Fruit fly (Drosophila melanogaster) whole organism, prepupa: Measurements from ENCODE around the gene RanBP3.

Experiments
- Blimp-1 ChIP-seq: fragments of 200-800 bp; sonication (Bioruptor generic); optimal IDR thresholded peaks from 3 replicates; lab custom pipeline; 2017; ENCODE audit warnings: missing biosample characterization, missing genetic modification characterization, mild to moderate bottlenecking, moderate library complexity, missing genetic modification reagents
- CG10669 ChIP-seq: fragments of 200-800 bp; sonication (Bioruptor generic); optimal IDR thresholded peaks from 3 replicates; lab custom pipeline; 2018; ENCODE audit warnings: missing biosample characterization, mild to moderate bottlenecking, missing genetic modification characterization, moderate library complexity
- CG11762 ChIP-seq: fragments of 200-800 bp; sonication (Bioruptor generic); optimal IDR thresholded peaks from 3 replicates; lab custom pipeline; 2016; ENCODE audit warnings: missing biosample characterization, missing genetic modification characterization; ENCODE audit not compliant: insufficient read depth
- CG11902 ChIP-seq: fragments of 200-800 bp; sonication (Bioruptor generic); optimal IDR thresholded peaks from 3 replicates; lab custom pipeline; 2016; ENCODE audit warnings: missing biosample characterization, missing genetic modification characterization
- CG15336 ChIP-seq: fragments of 200-800 bp; sonication (Bioruptor generic); IDR thresholded peaks from 2 replicates; pipeline ENCODE4 v1.3.6; 2022; ENCODE audit warnings: missing biosample characterization, missing genetic modification characterization
- CG1621 ChIP-seq: fragments of 200-800 bp; sonication (Bioruptor generic); optimal IDR thresholded peaks from 3 replicates; lab custom pipeline; 2018; ENCODE audit warnings: missing biosample characterization, mild to moderate bottlenecking, missing genetic modification characterization
- CG16779 ChIP-seq: fragments of 200-800 bp; sonication (Bioruptor generic); optimal IDR thresholded peaks from 3 replicates; lab custom pipeline; 2017; ENCODE audit warnings: missing biosample characterization, mild to moderate bottlenecking, missing genetic modification characterization
- CG3032 ChIP-seq: fragments of 200-800 bp; optimal IDR thresholded peaks from 2 replicates; lab custom pipeline; 2019; ENCODE audit warnings: missing biosample characterization, mild to moderate bottlenecking, missing genetic modification characterization, moderate library complexity
- CG31627 ChIP-seq: fragments of 200-800 bp; sonication (Bioruptor generic); optimal IDR thresholded peaks from 3 replicates; lab custom pipeline; 2016; ENCODE audit warnings: missing biosample characterization, missing genetic modification characterization
- CG32006 ChIP-seq: fragments of 200-800 bp; sonication (Bioruptor generic); optimal IDR thresholded peaks from 3 replicates; lab custom pipeline; 2017; ENCODE audit warnings: missing biosample characterization, mild to moderate bottlenecking, missing genetic modification characterization
- CG34406 ChIP-seq: fragments of 200-800 bp; sonication (Bioruptor generic); optimal IDR thresholded peaks from 3 replicates; lab custom pipeline; 2016; ENCODE audit warnings: missing biosample characterization, missing genetic modification characterization
- CG3919 ChIP-seq: fragments of 200-800 bp; sonication (Bioruptor generic); optimal IDR thresholded peaks from 3 replicates; lab custom pipeline; 2016; ENCODE audit warnings: missing biosample characterization, missing genetic modification characterization
- CG6163 ChIP-seq: fragments of 200-800 bp; sonication (Bioruptor generic); IDR thresholded peaks from 3 replicates; pipeline ENCODE4 v1.3.6; 2022; ENCODE audit warnings: missing biosample characterization, missing genetic modification characterization
- CG6276 ChIP-seq: fragments of 200-800 bp; sonication (Bioruptor generic); optimal IDR thresholded peaks from 2 replicates; lab custom pipeline; 2017; ENCODE audit warnings: missing biosample characterization, mild to moderate bottlenecking, missing genetic modification characterization
- CG6808 ChIP-seq: fragments of 200-800 bp; sonication (Bioruptor generic); optimal IDR thresholded peaks from 3 replicates; lab custom pipeline; 2017; ENCODE audit warnings: missing biosample characterization, missing genetic modification characterization, mild to moderate bottlenecking, moderate library complexity, missing genetic modification reagents
- CG6854 ChIP-seq: fragments of 200-800 bp; sonication (Bioruptor generic); optimal IDR thresholded peaks from 2 replicates; lab custom pipeline; 2017; ENCODE audit warnings: missing biosample characterization, mild to moderate bottlenecking, missing genetic modification characterization
- CG7368 ChIP-seq: fragments of 200-800 bp; sonication (Bioruptor generic); optimal IDR thresholded peaks from 3 replicates; lab custom pipeline; 2016; ENCODE audit warnings: missing biosample characterization, missing genetic modification characterization
- CG8119 ChIP-seq: fragments of 200-800 bp; sonication (Bioruptor generic); IDR thresholded peaks from 3 replicates; pipeline ENCODE4 v1.3.6; 2022; ENCODE audit warnings: missing biosample characterization, missing genetic modification characterization
- CG8319 ChIP-seq: fragments of 200-800 bp; sonication (Bioruptor generic); optimal IDR thresholded peaks from 3 replicates; lab custom pipeline; 2016; ENCODE audit warnings: missing biosample characterization, missing genetic modification characterization
- CG9139 ChIP-seq: fragments of 200-800 bp; sonication (Bioruptor generic); optimal IDR thresholded peaks from 3 replicates; lab custom pipeline; 2017; ENCODE audit warnings: missing biosample characterization, mild to moderate bottlenecking, missing genetic modification characterization
- Eip93F ChIP-seq: fragments of 200-800 bp; sonication (Bioruptor generic); optimal IDR thresholded peaks from 2 replicates; lab custom pipeline; 2016; ENCODE audit warnings: missing biosample characterization, mild to moderate bottlenecking, missing genetic modification characterization
- Ets21C ChIP-seq: fragments of 200-800 bp; sonication (Bioruptor generic); optimal IDR thresholded peaks from 3 replicates; lab custom pipeline; 2016; ENCODE audit warnings: missing biosample characterization, missing genetic modification characterization
- Ets96B ChIP-seq: fragments of 200-800 bp; optimal IDR thresholded peaks from 2 replicates; lab custom pipeline; 2019; ENCODE audit warnings: missing biosample characterization, mild to moderate bottlenecking, missing genetic modification characterization, moderate library complexity
- Hr39 ChIP-seq: fragments of 200-800 bp; sonication (Bioruptor generic); optimal IDR thresholded peaks from 2 replicates; lab custom pipeline; 2016; ENCODE audit warnings: missing biosample characterization, missing genetic modification characterization
- Hr4 ChIP-seq: fragments of 200-800 bp; sonication (Bioruptor generic); optimal IDR thresholded peaks from 3 replicates; lab custom pipeline; 2016; ENCODE audit warnings: missing biosample characterization, missing genetic modification characterization
- OdsH ChIP-seq: fragments of 200-800 bp; sonication (Bioruptor generic); optimal IDR thresholded peaks from 3 replicates; lab custom pipeline; 2016; ENCODE audit warnings: missing biosample characterization, missing genetic modification characterization
- Smox ChIP-seq: fragments of 200-800 bp; sonication (Bioruptor generic); optimal IDR thresholded peaks from 3 replicates; lab custom pipeline; 2016; ENCODE audit warnings: missing biosample characterization, missing genetic modification characterization
- Sox102F ChIP-seq: fragments of 200-800 bp; sonication (Bioruptor generic); optimal IDR thresholded peaks from 2 replicates; lab custom pipeline; 2016; ENCODE audit warnings: missing biosample characterization, mild to moderate bottlenecking, missing genetic modification characterization
- achi ChIP-seq: fragments of 200-800 bp; sonication (Bioruptor generic); optimal IDR thresholded peaks from 3 replicates; lab custom pipeline; 2016; ENCODE audit warnings: missing biosample characterization, missing genetic modification characterization
- cyc ChIP-seq: fragments of 200-800 bp; sonication (Bioruptor generic); optimal IDR thresholded peaks from 3 replicates; lab custom pipeline; 2016; ENCODE audit warnings: missing biosample characterization, missing genetic modification characterization
- dac ChIP-seq: fragments of 200-800 bp; sonication (Bioruptor generic); optimal IDR thresholded peaks from 2 replicates; lab custom pipeline; 2017; ENCODE audit warnings: missing biosample characterization, mild to moderate bottlenecking, missing genetic modification characterization
- eg ChIP-seq: fragments of 200-800 bp; sonication (Bioruptor generic); IDR thresholded peaks from 3 replicates; pipeline ENCODE4 v1.3.6; 2022; ENCODE audit warnings: missing biosample characterization, missing genetic modification characterization
- esn ChIP-seq: fragments of 200-800 bp; sonication (Bioruptor generic); optimal IDR thresholded peaks from 2 replicates; lab custom pipeline; 2016; ENCODE audit warnings: missing biosample characterization, mild to moderate bottlenecking, missing genetic modification characterization, moderate library complexity
- fkh ChIP-seq: fragments of 200-800 bp; sonication (Bioruptor generic); optimal IDR thresholded peaks from 3 replicates; lab custom pipeline; 2017; ENCODE audit warnings: missing biosample characterization, mild to moderate bottlenecking, missing genetic modification characterization, moderate library complexity
- lz ChIP-seq: fragments of 200-800 bp; sonication (Bioruptor generic); optimal IDR thresholded peaks from 3 replicates; lab custom pipeline; 2016; ENCODE audit warnings: missing biosample characterization, missing genetic modification characterization
- net ChIP-seq: fragments of 200-800 bp; sonication (Bioruptor generic); optimal IDR thresholded peaks from 3 replicates; lab custom pipeline; 2016; ENCODE audit warnings: missing biosample characterization, missing genetic modification characterization
- salr ChIP-seq, 2 experiments: fragments of 200-800 bp; sonication (Bioruptor generic); optimal IDR thresholded peaks; 3 replicates each; lab custom pipeline; 2016 to 2018; ENCODE audit warnings: missing biosample characterization in 2 of 2, missing genetic modification characterization in 2 of 2, mild to moderate bottlenecking in 1 of 2
- svp ChIP-seq: fragments of 200-800 bp; sonication (Bioruptor generic); peaks from one replicate; lab custom pipeline; 2016; ENCODE audit warnings: missing biosample characterization, missing genetic modification characterization
- vri ChIP-seq: fragments of 200-800 bp; sonication (Bioruptor generic); optimal IDR thresholded peaks from 3 replicates; lab custom pipeline; 2016; ENCODE audit warnings: missing biosample characterization, mild to moderate bottlenecking, missing genetic modification characterization

Gene RanBP3

dm6 chr3R:23722680-23723372 is 29.8 kb downstream of the RanBP3 start, which contains the start of gene CG10365 (continued):
- TF ChIP-seq CG6808 (GFP tag; lab: Kevin White, UChicago) (peak; percentile 77), CG1621 (tag; lab: Kevin White, UChicago) (peak; percentile 54), Hr4 (GFP tag; lab: Kevin White, UChicago) (peak; percentile 80), Smox (GFP tag; lab: Kevin White, UChicago) (peak; percentile 87), eg (GFP tag; lab: Robert Waterston, UW) (peak; percentile 95), CG31627 (GFP tag; lab: Kevin White, UChicago) (peak; percentile 52), CG8119 (GFP tag; lab: Robert Waterston, UW) (peak; percentile 97), CG11762 (GFP tag; lab: Kevin White, UChicago) (peak; percentile 89), Eip93F (GFP tag; lab: Kevin White, UChicago) (peak; percentile 44), Hr39 (GFP tag; lab: Kevin White, UChicago) (peak; percentile 32), OdsH (peak; percentile 90), vri (peak; percentile 92), lz (peak; percentile 69), CG32006 (peak; percentile 93), Blimp-1 (GFP tag; lab: Kevin White, UChicago) (peak; percentile 59), dac (GFP tag; lab: Kevin White, UChicago) (peak; percentile 7), CG6276 (GFP tag; lab: Kevin White, UChicago) (peak; percentile 89), net (GFP tag; lab: Kevin White, UChicago) (peak; percentile 89), Sox102F (GFP tag; lab: Kevin White, UChicago) (peak; percentile 68), CG15336 (peak; percentile 97), CG8319 (GFP tag; lab: Kevin White, UChicago) (peak; percentile 79), CG10669 (GFP tag; lab: Kevin White, UChicago) (peak; percentile 63), CG7368 (GFP tag; lab: Kevin White, UChicago) (peak; percentile 89), salr (GFP tag; optimal IDR thresholded peaks at IDR 0.05; lab: Kevin White, UChicago) (peak in 1 of 2 experiments; percentile 94), CG11902 (GFP tag; lab: Kevin White, UChicago) (peak; percentile 66), CG34406 (GFP tag; lab: Kevin White, UChicago) (peak; percentile 96), Ets96B (peak; percentile 90), cyc (GFP tag; lab: Kevin White, UChicago) (peak; percentile 80), CG9139 (GFP tag; lab: Kevin White, UChicago) (peak; percentile 55), CG6163 (GFP tag; lab: Robert Waterston, UW) (peak; percentile 90), fkh (no peak), esn (GFP tag; lab: Kevin White, UChicago) (peak; percentile 92), Ets21C (GFP tag; lab: Kevin White, UChicago) (no peak)

dm6 chr3R:23721936-23722335 is 30.7 kb downstream of the RanBP3 start:
- no peak for TF ChIP-seq CG6854 (GFP tag; lab: Kevin White, UChicago)
- peak; percentile 7 for TF ChIP-seq cyc (GFP tag; lab: Kevin White, UChicago)
- peak; percentile 6 for TF ChIP-seq Smox (GFP tag; lab: Kevin White, UChicago)
- TF ChIP-seq CG16779 = no peak
- peak; percentile 20 for TF ChIP-seq CG3032 (tag; lab: Kevin White, UChicago)
- TF ChIP-seq Hr39 (GFP tag; lab: Kevin White, UChicago) = peak; percentile 13
- no peak for TF ChIP-seq CG3919 (GFP tag; lab: Kevin White, UChicago)
- peak; percentile 18 for TF ChIP-seq lz
- no peak for TF ChIP-seq achi (GFP tag; lab: Kevin White, UChicago)
- peak; percentile 97 for TF ChIP-seq fkh
- peak; percentile 65 for TF ChIP-seq svp (GFP tag; lab: Kevin White, UChicago)
- peak; percentile 33 for TF ChIP-seq CG31627 (GFP tag; lab: Kevin White, UChicago)
